Fruit fly (Drosophila melanogaster) whole organism, embryonic: ENCODE data around the gene beag.

Experiments used
- CG11504 ChIP-seq: fragments of 200-800 bp; sonication (Bioruptor generic); optimal IDR thresholded peaks from 3 replicates; lab custom pipeline; 2019; ENCODE audit warnings: missing biosample characterization, mild to moderate bottlenecking, missing genetic modification characterization, moderate library complexity
- CG12744 ChIP-seq: fragments of 200-800 bp; sonication (Bioruptor generic); optimal IDR thresholded peaks from 2 replicates; lab custom pipeline; 2016; ENCODE audit warnings: missing biosample characterization, missing genetic modification characterization
- CG12942 ChIP-seq: fragments of 200-800 bp; sonication (Bioruptor generic); optimal IDR thresholded peaks from 3 replicates; lab custom pipeline; 2016; ENCODE audit warnings: missing biosample characterization, missing genetic modification characterization
- CG15073 ChIP-seq: fragments of 200-800 bp; sonication (Bioruptor generic); optimal IDR thresholded peaks from 2 replicates; lab custom pipeline; 2016; ENCODE audit warnings: missing biosample characterization, missing genetic modification characterization
- CG15269 ChIP-seq: fragments of 200-800 bp; sonication (Bioruptor generic); optimal IDR thresholded peaks from 2 replicates; lab custom pipeline; 2018; ENCODE audit warnings: missing biosample characterization, mild to moderate bottlenecking, missing genetic modification characterization, moderate library complexity
- CG1647 ChIP-seq: fragments of 200-800 bp; sonication (Bioruptor generic); optimal IDR thresholded peaks from 3 replicates; lab custom pipeline; 2016; ENCODE audit warnings: missing biosample characterization, missing genetic modification characterization
- CG1832 ChIP-seq: fragments of 200-800 bp; sonication (Bioruptor generic); optimal IDR thresholded peaks from 2 replicates; lab custom pipeline; 2017; ENCODE audit warnings: missing biosample characterization, mild to moderate bottlenecking, missing genetic modification characterization, inconsistent platforms
- CG32772 ChIP-seq: fragments of 200-800 bp; sonication (Bioruptor generic); IDR thresholded peaks from 2 replicates; pipeline ENCODE4 v1.3.6; 2022; ENCODE audit warnings: missing biosample characterization, missing genetic modification characterization
- CG3838 ChIP-seq: fragments of 200-800 bp; sonication (Bioruptor generic); optimal IDR thresholded peaks from 3 replicates; lab custom pipeline; 2016; ENCODE audit warnings: missing biosample characterization, missing genetic modification characterization
- CG4360 ChIP-seq: fragments of 200-800 bp; sonication (Bioruptor generic); IDR thresholded peaks from 2 replicates; pipeline ENCODE4 v1.3.6; 2022; ENCODE audit warnings: missing biosample characterization, missing genetic modification characterization
- CG6689 ChIP-seq: fragments of 200-800 bp; sonication (Bioruptor generic); IDR thresholded peaks from 2 replicates; pipeline ENCODE4 v1.3.6; 2022; ENCODE audit warnings: missing biosample characterization, missing genetic modification characterization
- CG6854 ChIP-seq: fragments of 200-800 bp; sonication (Bioruptor generic); optimal IDR thresholded peaks from 3 replicates; lab custom pipeline; 2017; ENCODE audit warnings: missing biosample characterization, mild to moderate bottlenecking, missing genetic modification characterization
- CG7271 ChIP-seq: fragments of 200-800 bp; sonication (Bioruptor generic); optimal IDR thresholded peaks from 2 replicates; lab custom pipeline; 2018; ENCODE audit warnings: missing biosample characterization, mild to moderate bottlenecking, missing genetic modification characterization, moderate library complexity
- CG9797 ChIP-seq: fragments of 200-800 bp; sonication (Bioruptor generic); optimal IDR thresholded peaks from 3 replicates; lab custom pipeline; 2018; ENCODE audit warnings: missing biosample characterization, mild to moderate bottlenecking, missing genetic modification characterization
- Chrac-16 ChIP-seq: fragments of 200-800 bp; sonication (Bioruptor generic); optimal IDR thresholded peaks from 3 replicates; lab custom pipeline; 2016; ENCODE audit warnings: missing biosample characterization, missing genetic modification characterization
- Dip2 ChIP-seq: fragments of 200-800 bp; sonication (Bioruptor generic); IDR thresholded peaks from 2 replicates; pipeline ENCODE4 v1.3.6; 2022; ENCODE audit warnings: missing biosample characterization, missing genetic modification characterization
- Eip74EF ChIP-seq, 2 experiments: fragments of 200-800 bp in 1 of 2; fragments of >200 bp in 1 of 2; sonication (Bioruptor generic) in 1 of 2; optimal IDR thresholded peaks; 2 replicates each; lab custom pipeline; 2017 to 2019; ENCODE audit warnings: missing biosample characterization in 2 of 2, missing genetic modification characterization in 2 of 2, mild to moderate bottlenecking in 1 of 2, moderate library complexity in 1 of 2
- Elba2 ChIP-seq: fragments of 200-800 bp; sonication (Bioruptor generic); optimal IDR thresholded peaks from 3 replicates; lab custom pipeline; 2016; ENCODE audit warnings: missing biosample characterization, missing genetic modification characterization
- HLHmδ ChIP-seq: fragments of 200-800 bp; sonication (Bioruptor generic); optimal IDR thresholded peaks from 2 replicates; lab custom pipeline; 2018; ENCODE audit warnings: missing biosample characterization, mild to moderate bottlenecking, missing genetic modification characterization, moderate library complexity
- Hand ChIP-seq: fragments of 200-800 bp; sonication (Bioruptor generic); optimal IDR thresholded peaks from 2 replicates; lab custom pipeline; 2017; ENCODE audit warnings: mild to moderate bottlenecking, missing biosample characterization, missing genetic modification reagents, missing genetic modification characterization
- Hey ChIP-seq: fragments of 200-800 bp; sonication (Bioruptor generic); optimal IDR thresholded peaks from 3 replicates; lab custom pipeline; 2018; ENCODE audit warnings: missing biosample characterization, mild to moderate bottlenecking, missing genetic modification characterization
- Hr78 ChIP-seq, 2 experiments: fragments of 200-800 bp in 1 of 2; fragments of >200 bp in 1 of 2; sonication (Bioruptor generic) in 1 of 2; optimal IDR thresholded peaks; 2 replicates each; lab custom pipeline; 2017 to 2019; ENCODE audit warnings: missing biosample characterization in 2 of 2, missing genetic modification characterization in 2 of 2, mild to moderate bottlenecking in 1 of 2, moderate library complexity in 1 of 2
- Max ChIP-seq: fragments of 200-800 bp; sonication (Bioruptor generic); optimal IDR thresholded peaks from 2 replicates; lab custom pipeline; 2016; ENCODE audit warnings: missing biosample characterization, mild to moderate bottlenecking, missing genetic modification characterization
- Nf-YB ChIP-seq: fragments of 200-800 bp; sonication (Bioruptor generic); optimal IDR thresholded peaks from 3 replicates; lab custom pipeline; 2019; ENCODE audit warnings: missing biosample characterization, mild to moderate bottlenecking, missing genetic modification characterization, moderate library complexity
- Nf-YC ChIP-seq: fragments of 200-800 bp; optimal IDR thresholded peaks from 3 replicates; lab custom pipeline; 2019; ENCODE audit warnings: missing biosample characterization, mild to moderate bottlenecking, missing genetic modification characterization, moderate library complexity
- Sox102F ChIP-seq: fragments of 200-800 bp; sonication (Bioruptor generic); optimal IDR thresholded peaks from 2 replicates; lab custom pipeline; 2018; ENCODE audit warnings: missing biosample characterization, mild to moderate bottlenecking, missing genetic modification characterization, moderate library complexity
- Spps ChIP-seq: fragments of 200-800 bp; sonication (Bioruptor generic); optimal IDR thresholded peaks from 2 replicates; lab custom pipeline; 2018; ENCODE audit warnings: missing biosample characterization, mild to moderate bottlenecking, missing genetic modification characterization
- Usf ChIP-seq: fragments of 200-800 bp; sonication (Bioruptor generic); optimal IDR thresholded peaks from 2 replicates; lab custom pipeline; 2017; ENCODE audit warnings: missing genotype, missing biosample characterization, missing genetic modification characterization
- ara ChIP-seq: fragments of 200-800 bp; sonication (Bioruptor generic); IDR thresholded peaks from 2 replicates; pipeline ENCODE4 v1.3.6; 2022; ENCODE audit warnings: missing biosample characterization, missing genetic modification characterization
- ase ChIP-seq: fragments of 200-800 bp; sonication (Bioruptor generic); IDR thresholded peaks from 3 replicates; pipeline ENCODE4 v1.3.6; 2022; ENCODE audit warnings: missing biosample characterization, missing genetic modification characterization
- bbx ChIP-seq: fragments of 200-800 bp; sonication (Bioruptor generic); IDR thresholded peaks from 2 replicates; pipeline ENCODE4 v1.3.6; 2022; ENCODE audit warnings: missing biosample characterization, missing genetic modification characterization; ENCODE audit not compliant: partially characterized antibody
- btn ChIP-seq: fragments of 200-800 bp; sonication (Bioruptor generic); optimal IDR thresholded peaks from 2 replicates; lab custom pipeline; 2016; ENCODE audit warnings: missing biosample characterization, missing genetic modification characterization
- chn ChIP-seq: fragments of 200-800 bp; sonication (Bioruptor generic); optimal IDR thresholded peaks from 2 replicates; lab custom pipeline; 2016; ENCODE audit warnings: missing biosample characterization, missing genetic modification characterization
- ci ChIP-seq: fragments of 200-800 bp; sonication (Bioruptor generic); IDR thresholded peaks from 3 replicates; pipeline ENCODE4 v1.3.6; 2022; ENCODE audit warnings: missing biosample characterization, missing genetic modification characterization
- exex ChIP-seq: fragments of 200-800 bp; sonication (Bioruptor generic); optimal IDR thresholded peaks from 4 replicates; lab custom pipeline; 2018; ENCODE audit warnings: missing biosample characterization, mild to moderate bottlenecking, missing genetic modification characterization, moderate library complexity
- fd64A ChIP-seq: fragments of 200-800 bp; sonication (Bioruptor generic); optimal IDR thresholded peaks from 3 replicates; lab custom pipeline; 2018; ENCODE audit warnings: missing biosample characterization, mild to moderate bottlenecking, missing genetic modification characterization
- fd96Cb ChIP-seq: fragments of 200-800 bp; sonication (Bioruptor generic); optimal IDR thresholded peaks from 2 replicates; lab custom pipeline; 2018; ENCODE audit warnings: missing biosample characterization, mild to moderate bottlenecking, missing genetic modification characterization, moderate library complexity
- gro ChIP-seq: fragments of 200-800 bp; sonication (Bioruptor generic); optimal IDR thresholded peaks from 2 replicates; lab custom pipeline; 2016; ENCODE audit warnings: missing biosample characterization, missing genetic modification characterization
- hbn ChIP-seq: fragments of 200-800 bp; sonication (Bioruptor generic); IDR thresholded peaks from 2 replicates; pipeline ENCODE4 v1.3.6; 2022; ENCODE audit warnings: missing biosample characterization, missing genetic modification characterization; ENCODE audit not compliant: partially characterized antibody
- jumu ChIP-seq: fragments of 200-800 bp; sonication (Bioruptor generic); optimal IDR thresholded peaks from 3 replicates; lab custom pipeline; 2016; ENCODE audit warnings: missing biosample characterization, missing genetic modification characterization
- luna ChIP-seq: fragments of 200-800 bp; sonication (Bioruptor generic); optimal IDR thresholded peaks from 2 replicates; lab custom pipeline; 2016; ENCODE audit warnings: missing biosample characterization, missing genetic modification characterization
- pan ChIP-seq, 4 experiments: fragments of >200 bp in 3 of 4; fragments of 200-800 bp in 1 of 4; sonication (Bioruptor generic) in 1 of 4; optimal IDR thresholded peaks in 3 of 4; IDR thresholded peaks in 1 of 4; 2 replicates each; pipeline versions ENCODE4 v1.3.6 to Lab custom; 2017 to 2022; ENCODE audit warnings: missing biosample characterization in 2 of 4, missing genetic modification characterization in 2 of 4, mixed read lengths in 1 of 4
- prd ChIP-seq, 3 experiments: fragments of >200 bp in 2 of 3; fragments of 200-800 bp in 1 of 3; sonication (Bioruptor generic) in 1 of 3; optimal IDR thresholded peaks in 2 of 3; IDR thresholded peaks in 1 of 3; 2 replicates in 2 of 3; 3 replicates in 1 of 3; pipeline versions ENCODE4 v1.3.6 to Lab custom; 2017 to 2022; ENCODE audit warnings: missing biosample characterization in 1 of 3, missing genetic modification characterization in 1 of 3
- pros ChIP-seq: fragments of 200-800 bp; sonication (Bioruptor generic); optimal IDR thresholded peaks from 3 replicates; lab custom pipeline; 2019; ENCODE audit warnings: missing biosample characterization, mild to moderate bottlenecking, missing genetic modification characterization, moderate library complexity
- run ChIP-seq: fragments of 200-800 bp; sonication (Bioruptor generic); optimal IDR thresholded peaks from 3 replicates; lab custom pipeline; 2018; ENCODE audit warnings: missing biosample characterization, mild to moderate bottlenecking, missing genetic modification characterization
- sug ChIP-seq: fragments of 200-800 bp; optimal IDR thresholded peaks from 2 replicates; lab custom pipeline; 2019; ENCODE audit warnings: missing biosample characterization, mild to moderate bottlenecking, missing genetic modification characterization, moderate library complexity
- tll ChIP-seq, 2 experiments: fragments of 200-800 bp in 1 of 2; fragments of >200 bp in 1 of 2; sonication (Bioruptor generic) in 1 of 2; optimal IDR thresholded peaks; 2 replicates each; lab custom pipeline; 2017 to 2019; ENCODE audit warnings: missing biosample characterization in 2 of 2, missing genetic modification characterization in 2 of 2, mild to moderate bottlenecking in 1 of 2, moderate library complexity in 1 of 2
- unpg ChIP-seq: fragments of 200-800 bp; sonication (Bioruptor generic); optimal IDR thresholded peaks from 3 replicates; lab custom pipeline; 2018; ENCODE audit warnings: missing biosample characterization, mild to moderate bottlenecking, missing genetic modification characterization, moderate library complexity
- vvl ChIP-seq: fragments of 200-800 bp; sonication (Bioruptor generic); IDR thresholded peaks from 2 replicates; pipeline ENCODE4 v1.3.6; 2022; ENCODE audit warnings: missing biosample characterization, missing genetic modification characterization

beag gene

dm6 chr3R:9027082-9027481 lies 37.8 kb downstream of the beag start (continued):
- TF ChIP-seq CG12744 (no peak), Nf-YB (no peak), run (tag; lab: Kevin White, UChicago) (no peak), gro (GFP tag; lab: Kevin White, UChicago) (no peak), Sox102F (GFP tag; lab: Kevin White, UChicago) (no peak), unpg (GFP tag; lab: Kevin White, UChicago) (no peak), tll (GFP tag; optimal IDR thresholded peaks at IDR 0.05; lab: Kevin White, UChicago) (no peak), Chrac-16 (GFP tag; lab: Kevin White, UChicago) (no peak), CG3838 (GFP tag; lab: Kevin White, UChicago) (no peak), Nf-YC (no peak), Eip74EF (GFP tag; optimal IDR thresholded peaks at IDR 0.05; lab: Kevin White, UChicago) (peak in 1 of 2 experiments; percentile 75), exex (tag; lab: Kevin White, UChicago) (no peak), CG1647 (GFP tag; lab: Kevin White, UChicago) (no peak), CG12942 (GFP tag; lab: Kevin White, UChicago) (no peak), prd (optimal IDR thresholded peaks at IDR 0.05; lab: Kevin White, UChicago) (no peak), prd (GFP tag; IDR thresholded peaks at IDR 0.05; lab: Robert Waterston, UW) (peak; percentile 10; the same call in 1 of the 3 replicates), CG6689 (no peak), CG32772 (GFP tag; lab: Robert Waterston, UW) (no peak), Hey (peak; percentile 98), pros (GFP tag; lab: Kevin White, UChicago) (peak; percentile 62), ara (GFP tag; lab: Robert Waterston, UW) (0 out of 2 replicates have a peak, but pooled peaks have one; percentile 5), btn (GFP tag; lab: Kevin White, UChicago) (no peak), Hr78 (GFP tag; optimal IDR thresholded peaks at IDR 0.05; lab: Kevin White, UChicago) (peak in 1 of 2 experiments; percentile 98), Max (no peak), CG15269 (tag; lab: Kevin White, UChicago) (no peak), CG15073 (GFP tag; lab: Kevin White, UChicago) (no peak), ci (GFP tag; lab: Robert Waterston, UW) (no peak), chn (GFP tag; lab: Kevin White, UChicago) (no peak), Hand (GFP tag; lab: Kevin White, UChicago) (no peak), pan (optimal IDR thresholded peaks at IDR 0.05; lab: Kevin White, UChicago) (no peak), pan (GFP tag; optimal IDR thresholded peaks at IDR 0.05 in 1 of 2, IDR thresholded peaks at IDR 0.05 in 1 of 2) (no peak), Usf (GFP tag; lab: Kevin White, UChicago) (no peak), bbx (no peak), CG11504 (no peak), CG7271 (tag; lab: Kevin White, UChicago) (no peak), fd64A (GFP tag; lab: Kevin White, UChicago) (no peak), CG6854 (GFP tag; lab: Kevin White, UChicago) (no peak), Elba2 (no peak), vvl (GFP tag; lab: Robert Waterston, UW) (peak; percentile 62; the same call in 1 of the 2 replicates), CG4360 (peak; percentile 36; the same call in 1 of the 2 replicates), Dip2 (GFP tag; lab: Robert Waterston, UW) (no peak), CG9797 (no peak), HLHmδ (peak; percentile 80), Spps (tag; lab: Kevin White, UChicago) (no peak), CG1832 (no peak), sug (tag; lab: Kevin White, UChicago) (no peak), hbn (GFP tag; lab: Robert Waterston, UW) (no peak), ase (GFP tag; lab: Robert Waterston, UW) (no peak), jumu (GFP tag; lab: Kevin White, UChicago) (no peak), luna (GFP tag; lab: Kevin White, UChicago) (no peak), fd96Cb (tag; lab: Kevin White, UChicago) (no peak)
